Worm (Caenorhabditis elegans): ENCODE results near the gene Y75B8A.63.

Gene Y75B8A.63

ce11 chrIII:12373807-12374266 is 46.1 kb downstream of the Y75B8A.63 start, which contains the start of gene glrx-5:
Gene glrx-5 (minus strand): TSS chrIII:12373857.
- no peak for TF ChIP-seq ceh-34 (tag; optimal IDR thresholded peaks at IDR 0.05)
- TF ChIP-seq ceh-14 (tag; optimal IDR thresholded peaks at IDR 0.05) = no peak

ce11 chrIII:12375614-12376013 is 47.9 kb downstream of the Y75B8A.63 start:
- no peak for TF ChIP-seq rnt-1 (tag; optimal IDR thresholded peaks at IDR 0.05)
- TF ChIP-seq sox-4 (tag; optimal IDR thresholded peaks at IDR 0.05) = no peak
- TF ChIP-seq ahr-1 (tag; optimal IDR thresholded peaks at IDR 0.05) = no peak
- no peak for TF ChIP-seq ceh-19 (GFP tag; optimal IDR thresholded peaks at IDR 0.05)
- no peak for TF ChIP-seq gmeb-2 (tag; optimal IDR thresholded peaks at IDR 0.05)
- no peak for TF ChIP-seq eyg-1 (tag; optimal IDR thresholded peaks at IDR 0.05)
- no peak for TF ChIP-seq hlh-15 (tag; optimal IDR thresholded peaks at IDR 0.05)
- TF ChIP-seq ceh-48 (tag; optimal IDR thresholded peaks at IDR 0.05) = no peak
- TF ChIP-seq unc-42 (tag; optimal IDR thresholded peaks at IDR 0.05) = no peak
- TF ChIP-seq hlh-13 (GFP tag; optimal IDR thresholded peaks at IDR 0.05) = no peak
- no peak for TF ChIP-seq T23F11.4 (GFP tag; optimal IDR thresholded peaks at IDR 0.05)

ce11 chrIII:12377198-12377662 is 49.5 kb downstream of the Y75B8A.63 start, which contains the start of gene pph-4.2:
Gene pph-4.2 (minus strand): TSS chrIII:12377248.
- TF ChIP-seq che-1 (tag; optimal IDR thresholded peaks at IDR 0.05) = no peak
- TF ChIP-seq nfya-1 (tag; optimal IDR thresholded peaks at IDR 0.05) = peak; percentile 9

All from whole organism, late embryonic.